Fruit fly (Drosophila melanogaster) whole organism, larva: ENCODE measurements around the gene RpS9.

Experiments used
- noc ChIP-seq: fragments of 200-800 bp; sonication (Bioruptor generic); optimal IDR thresholded peaks from 3 replicates; lab custom pipeline; 2019; ENCODE audit warnings: missing biosample characterization, mild to moderate bottlenecking, missing genetic modification characterization, moderate library complexity

RpS9 gene

dm6 chr3L:9491331-9491730, 20.0 kb downstream of the RpS9 start:
- no peak for TF ChIP-seq noc (tag; lab: Kevin White, UChicago)

- no peak for TF ChIP-seq noc (tag; lab: Kevin White, UChicago)
These were observed 20.9 kb downstream of the RpS9 start for dm6 chr3L:9490432-9490831.

- TF ChIP-seq noc (tag; lab: Kevin White, UChicago), result no peak
These were observed 21.7 kb downstream of the RpS9 start for dm6 chr3L:9489627-9490026.

- no peak for TF ChIP-seq noc (tag; lab: Kevin White, UChicago)
These were observed 22.2 kb downstream of the RpS9 start, which contains the start of gene CG32036 for dm6 chr3L:9489133-9489532. TSS of gene CG32036 (minus strand) at chr3L:9489233.

dm6 chr3L:9487586-9487985, 23.7 kb downstream of the RpS9 start, which contains the start of gene pall:
TSS of gene pall (minus strand) at chr3L:9487790.
- no peak for TF ChIP-seq noc (tag; lab: Kevin White, UChicago)

- TF ChIP-seq noc (tag; lab: Kevin White, UChicago), result no peak
These were observed 34.5 kb downstream of the RpS9 start, which contains the start of the genes Uch-L5 and Jarid2 for dm6 chr3L:9476829-9477228. TSS of gene Uch-L5 (minus strand) at chr3L:9476965. TSS of gene Jarid2 (plus strand) at chr3L:9477038.

dm6 chr3L:9471151-9471903, 40.0 kb downstream of the RpS9 start:
- no peak for TF ChIP-seq noc (tag; lab: Kevin White, UChicago)

dm6 chr3L:9469079-9469478, 42.3 kb downstream of the RpS9 start:
- TF ChIP-seq noc (tag; lab: Kevin White, UChicago), result no peak

dm6 chr3L:9468261-9468890, 43.0 kb downstream of the RpS9 start:
- peak; percentile 22 for TF ChIP-seq noc (tag; lab: Kevin White, UChicago)

dm6 chr3L:9467763-9468206, 43.5 kb downstream of the RpS9 start:
- no peak for TF ChIP-seq noc (tag; lab: Kevin White, UChicago)

dm6 chr3L:9467267-9467666, 44.1 kb downstream of the RpS9 start:
- TF ChIP-seq noc (tag; lab: Kevin White, UChicago), result no peak

- peak; percentile 1 for TF ChIP-seq noc (tag; lab: Kevin White, UChicago)
These were observed 44.7 kb downstream of the RpS9 start for dm6 chr3L:9466595-9466994.

dm6 chr3L:9465652-9466244, 45.6 kb downstream of the RpS9 start:
- no peak for TF ChIP-seq noc (tag; lab: Kevin White, UChicago)

- TF ChIP-seq noc (tag; lab: Kevin White, UChicago), result no peak
These were observed 48.5 kb downstream of the RpS9 start for dm6 chr3L:9462794-9463193.

dm6 chr3L:9462247-9462769, 49.0 kb downstream of the RpS9 start:
- TF ChIP-seq noc (tag; lab: Kevin White, UChicago), result peak; percentile 85

- no peak for TF ChIP-seq noc (tag; lab: Kevin White, UChicago)
These were observed 49.6 kb downstream of the RpS9 start for dm6 chr3L:9461670-9462246.
